Worm (Caenorhabditis elegans) whole organism, L1 larva: ENCODE data around the gene sru-31.
A peak's percentile ranks its signal among the peaks of the same experiment; 100 is the strongest.

Source experiments
- C04F5.9 ChIP-seq: sonication (generic microtip); optimal IDR thresholded peaks from 2 replicates; lab custom pipeline; 2016; ENCODE audit warnings: missing genetic modification characterization, missing compliant biosample characterization
- F16B12.6 ChIP-seq: fragments of 150-350 bp; optimal IDR thresholded peaks from 2 replicates; lab custom pipeline; 2014; ENCODE audit warnings: missing biosample characterization, missing genetic modification characterization
- Y116A8C.19 ChIP-seq: sonication (generic microtip); optimal IDR thresholded peaks from 2 replicates; lab custom pipeline; 2016; ENCODE audit warnings: missing compliant biosample characterization, missing genetic modification characterization, borderline replicate concordance
- aly-2 ChIP-seq: fragments of 150-350 bp; optimal IDR thresholded peaks from 2 replicates; lab custom pipeline; 2014; ENCODE audit warnings: missing biosample characterization, missing genetic modification characterization
- ama-1 ChIP-seq: fragments of 150-350 bp; optimal IDR thresholded peaks from 2 replicates; lab custom pipeline; 2014
- blmp-1 ChIP-seq: fragments of 150-350 bp; optimal IDR thresholded peaks from 2 replicates; lab custom pipeline; 2014; ENCODE audit warnings: missing biosample characterization, missing genetic modification characterization
- ceh-63 ChIP-seq: fragments of 200-800 bp; sonication (Bioruptor generic); optimal IDR thresholded peaks from 2 replicates; lab custom pipeline; 2018; ENCODE audit warnings: mild to moderate bottlenecking, missing genetic modification characterization, missing compliant biosample characterization
- ceh-8 ChIP-seq: fragments of 200-800 bp; sonication (Bioruptor generic); optimal IDR thresholded peaks from 2 replicates; lab custom pipeline; 2018; ENCODE audit warnings: mild to moderate bottlenecking, missing genetic modification characterization, moderate library complexity, missing compliant biosample characterization
- ces-1 ChIP-seq: fragments of 150-350 bp; optimal IDR thresholded peaks from 2 replicates; lab custom pipeline; 2014; ENCODE audit warnings: missing biosample characterization, missing genetic modification reagents, missing genetic modification characterization
- dsc-1 ChIP-seq: sonication (generic microtip); optimal IDR thresholded peaks from 2 replicates; lab custom pipeline; 2016; ENCODE audit warnings: mild to moderate bottlenecking, missing genetic modification characterization, missing compliant biosample characterization
- efl-1 ChIP-seq, 4 experiments: fragments of 150-350 bp; optimal IDR thresholded peaks in 3 of 4; peaks in 1 of 4; 1 replicate in 1 of 4; 2 replicates in 3 of 4; lab custom pipeline; 2014; ENCODE audit warnings: missing biosample characterization in 2 of 4, missing genetic modification characterization in 2 of 4, missing genetic modification reagents in 2 of 4
- efl-3 ChIP-seq: fragments of 200-800 bp; sonication (Bioruptor generic); optimal IDR thresholded peaks from 2 replicates; lab custom pipeline; 2018; ENCODE audit warnings: mild to moderate bottlenecking, missing genetic modification characterization, missing compliant biosample characterization
- elt-2 ChIP-seq: sonication (generic microtip); optimal IDR thresholded peaks from 2 replicates; lab custom pipeline; 2016; ENCODE audit warnings: missing genetic modification characterization, mild to moderate bottlenecking, inconsistent platforms, missing compliant biosample characterization, missing genetic modification reagents
- elt-3 ChIP-seq, 6 experiments: fragments of 150-350 bp in 1 of 6; sonication (generic microtip); optimal IDR thresholded peaks; 2 replicates each; lab custom pipeline; 2017 to 2018; ENCODE audit warnings: missing biosample characterization in 6 of 6, missing genetic modification characterization in 6 of 6, inconsistent platforms in 1 of 6
- ets-5 ChIP-seq: fragments of 200-800 bp; sonication (Bioruptor generic); IDR thresholded peaks from 2 replicates; pipeline ENCODE4 v1.3.6; 2022; ENCODE audit warnings: missing genetic modification characterization, missing compliant biosample characterization
- fkh-10 ChIP-seq: sonication (generic microtip); optimal IDR thresholded peaks from 2 replicates; lab custom pipeline; 2017; ENCODE audit warnings: missing biosample characterization, missing genetic modification reagents, missing genetic modification characterization
- fkh-4 ChIP-seq: sonication (generic microtip); optimal IDR thresholded peaks from 2 replicates; lab custom pipeline; 2016; ENCODE audit warnings: missing compliant biosample characterization, missing genetic modification characterization, borderline replicate concordance
- fkh-8 ChIP-seq: sonication (generic microtip); optimal IDR thresholded peaks from 2 replicates; lab custom pipeline; 2016; ENCODE audit warnings: mild to moderate bottlenecking, missing genetic modification characterization, missing compliant biosample characterization
- grh-1 ChIP-seq: fragments of 200-800 bp; sonication (Bioruptor generic); IDR thresholded peaks from 2 replicates; pipeline ENCODE4 v1.3.6; 2022; ENCODE audit warnings: missing genetic modification reagents, missing genetic modification characterization, missing compliant biosample characterization
- hlh-17 ChIP-seq: fragments of 200-800 bp; sonication (Bioruptor generic); optimal IDR thresholded peaks from 2 replicates; lab custom pipeline; 2018; ENCODE audit warnings: missing genetic modification characterization, mild to moderate bottlenecking, missing compliant biosample characterization, moderate library complexity, borderline replicate concordance
- lin-13 ChIP-seq: fragments of 150-350 bp; optimal IDR thresholded peaks from 2 replicates; lab custom pipeline; 2014; ENCODE audit warnings: missing biosample characterization, missing genetic modification reagents, missing genetic modification characterization
- lin-14 ChIP-seq: fragments of 200-800 bp; sonication (Bioruptor generic); optimal IDR thresholded peaks from 2 replicates; lab custom pipeline; 2018; ENCODE audit warnings: mild to moderate bottlenecking, missing genetic modification characterization, moderate library complexity, missing compliant biosample characterization
- lin-35 ChIP-seq, 2 experiments: fragments of 150-350 bp; optimal IDR thresholded peaks; 2 replicates each; lab custom pipeline; 2014; ENCODE audit warnings: missing biosample characterization in 2 of 2, missing genetic modification characterization in 2 of 2, missing genetic modification reagents in 2 of 2
- lin-39 ChIP-seq: fragments of 150-350 bp; optimal IDR thresholded peaks from 2 replicates; lab custom pipeline; 2014; ENCODE audit warnings: missing biosample characterization, missing genetic modification reagents, missing genetic modification characterization
- lir-3 ChIP-seq: sonication (generic microtip); optimal IDR thresholded peaks from 2 replicates; lab custom pipeline; 2016; ENCODE audit warnings: mild to moderate bottlenecking, missing genetic modification characterization, moderate library complexity, missing compliant biosample characterization; ENCODE audit not compliant: poor library complexity
- lsy-2 ChIP-seq, 2 experiments: fragments of 150-350 bp; optimal IDR thresholded peaks; 2 replicates each; lab custom pipeline; 2014; ENCODE audit warnings: missing biosample characterization in 2 of 2, missing genetic modification characterization in 2 of 2
- mdl-1 ChIP-seq, 2 experiments: fragments of 150-350 bp; optimal IDR thresholded peaks; 2 replicates each; lab custom pipeline; 2014 to 2017; ENCODE audit warnings: missing biosample characterization in 2 of 2, missing genetic modification characterization in 2 of 2, inconsistent platforms in 1 of 2
- mep-1 ChIP-seq: fragments of 150-350 bp; optimal IDR thresholded peaks from 2 replicates; lab custom pipeline; 2014; ENCODE audit warnings: missing biosample characterization, missing genetic modification characterization
- nhr-11 ChIP-seq: fragments of 150-350 bp; optimal IDR thresholded peaks from 2 replicates; lab custom pipeline; 2014; ENCODE audit warnings: missing biosample characterization, missing genetic modification characterization
- nhr-20 ChIP-seq: sonication (generic microtip); optimal IDR thresholded peaks from 2 replicates; lab custom pipeline; 2016; ENCODE audit warnings: mild to moderate bottlenecking, missing genetic modification characterization, missing compliant biosample characterization
- nhr-28 ChIP-seq: fragments of 150-350 bp; optimal IDR thresholded peaks from 2 replicates; lab custom pipeline; 2014; ENCODE audit warnings: missing biosample characterization, missing genetic modification characterization
- nhr-47 ChIP-seq: sonication (generic microtip); optimal IDR thresholded peaks from 2 replicates; lab custom pipeline; 2016; ENCODE audit warnings: mild to moderate bottlenecking, missing genetic modification characterization, moderate library complexity, missing compliant biosample characterization
- nhr-71 ChIP-seq: sonication (generic microtip); optimal IDR thresholded peaks from 2 replicates; lab custom pipeline; 2016; ENCODE audit warnings: mild to moderate bottlenecking, missing genetic modification characterization, moderate library complexity, missing compliant biosample characterization
- nhr-77 ChIP-seq: fragments of 150-350 bp; optimal IDR thresholded peaks from 2 replicates; lab custom pipeline; 2014; ENCODE audit warnings: missing biosample characterization, missing genetic modification characterization
- nhr-85 ChIP-seq: sonication (generic microtip); peaks from one replicate; lab custom pipeline; 2016; ENCODE audit warnings: missing genetic modification characterization, inconsistent platforms, missing compliant biosample characterization
- nhr-90 ChIP-seq: sonication (generic microtip); optimal IDR thresholded peaks from 2 replicates; lab custom pipeline; 2016; ENCODE audit warnings: mild to moderate bottlenecking, missing genetic modification characterization, missing compliant biosample characterization; ENCODE audit not compliant: poor library complexity
- pqm-1 ChIP-seq: sonication (generic microtip); optimal IDR thresholded peaks from 3 replicates; lab custom pipeline; 2017; ENCODE audit warnings: missing biosample characterization, missing genetic modification characterization
- snpc-4 ChIP-seq: fragments of 150-350 bp; optimal IDR thresholded peaks from 2 replicates; lab custom pipeline; 2014; ENCODE audit warnings: missing biosample characterization, missing genetic modification characterization
- snu-23 ChIP-seq: sonication (generic microtip); optimal IDR thresholded peaks from 2 replicates; lab custom pipeline; 2016; ENCODE audit warnings: missing genetic modification characterization, missing compliant biosample characterization
- sox-4 ChIP-seq: sonication (generic microtip); optimal IDR thresholded peaks from 2 replicates; lab custom pipeline; 2016; ENCODE audit warnings: missing genetic modification characterization, missing compliant biosample characterization
- swsn-7 ChIP-seq: sonication (generic microtip); optimal IDR thresholded peaks from 2 replicates; lab custom pipeline; 2016; ENCODE audit warnings: missing genetic modification characterization, missing compliant biosample characterization
- tlp-1 ChIP-seq: fragments of 150-350 bp; optimal IDR thresholded peaks from 2 replicates; lab custom pipeline; 2014; ENCODE audit warnings: missing biosample characterization, missing genetic modification characterization
- unc-130 ChIP-seq: fragments of 150-350 bp; optimal IDR thresholded peaks from 2 replicates; lab custom pipeline; 2017; ENCODE audit warnings: missing biosample characterization, missing genetic modification characterization, inconsistent platforms
- unc-86 ChIP-seq: sonication (generic microtip); optimal IDR thresholded peaks from 2 replicates; lab custom pipeline; 2016; ENCODE audit warnings: missing genetic modification characterization, missing compliant biosample characterization
- unc-98 ChIP-seq: fragments of 200-800 bp; sonication (Bioruptor generic); IDR thresholded peaks from 2 replicates; pipeline ENCODE4 v1.3.6; 2022; ENCODE audit warnings: missing genetic modification characterization, missing compliant biosample characterization
- zip-4 ChIP-seq: fragments of 200-800 bp; sonication (Bioruptor generic); optimal IDR thresholded peaks from 2 replicates; lab custom pipeline; 2018; ENCODE audit warnings: mild to moderate bottlenecking, missing genetic modification characterization, moderate library complexity, missing compliant biosample characterization
- ztf-11 ChIP-seq, 2 experiments: sonication (generic microtip); optimal IDR thresholded peaks; 2 replicates each; lab custom pipeline; 2016 to 2017; ENCODE audit warnings: missing genetic modification characterization in 2 of 2, missing biosample characterization in 1 of 2, missing compliant biosample characterization in 1 of 2

Gene sru-31

ce11 chrV:9789657-9790261 is 26.7 kb upstream of the sru-31 start, which contains the start of gene ztf-7 (continued):
- TF ChIP-seq grh-1 (GFP tag; lab: Robert Waterston, UW) (peak; percentile 96), ets-5 (GFP tag; lab: Robert Waterston, UW) (no peak), ama-1 (lab: Kevin White, UChicago) (peak; percentile 72), mep-1 (peak; percentile 99), unc-86 (tag; lab: Kevin White, UChicago) (peak; percentile 97), pqm-1 (no peak), ztf-11 (tag; optimal IDR thresholded peaks at IDR 0.05; lab: Kevin White, UChicago) (peak in 1 of 2 experiments; percentile 87), elt-2 (tag; lab: Kevin White, UChicago) (peak; percentile 95)

- TF ChIP-seq ztf-11 (tag; optimal IDR thresholded peaks at IDR 0.05; lab: Kevin White, UChicago): no peak
- no peak for TF ChIP-seq hlh-17 (GFP tag; lab: Kevin White, UChicago)
- TF ChIP-seq aly-2: no peak
- peak in 1 of 2 experiments; percentile 3 for TF ChIP-seq lin-35 (GFP tag; optimal IDR thresholded peaks at IDR 0.05; lab: Kevin White, UChicago)
- TF ChIP-seq nhr-20: peak; percentile 52
- peak; percentile 15 for TF ChIP-seq nhr-71 (tag; lab: Kevin White, UChicago)
- peak; percentile 84 for TF ChIP-seq elt-2 (tag; lab: Kevin White, UChicago)
- TF ChIP-seq lin-39: no peak
- no peak for TF ChIP-seq elt-3 (tag; optimal IDR thresholded peaks at IDR 0.05; lab: Kevin White, UChicago)
- TF ChIP-seq nhr-47 (tag; lab: Kevin White, UChicago): no peak
- TF ChIP-seq tlp-1 (tag; lab: Kevin White, UChicago): no peak
- no peak for TF ChIP-seq lir-3 (tag; lab: Kevin White, UChicago)
- no peak for TF ChIP-seq ets-5 (GFP tag; lab: Robert Waterston, UW)
- TF ChIP-seq blmp-1 (tag; lab: Kevin White, UChicago): no peak
- TF ChIP-seq snpc-4 (tag; lab: Kevin White, UChicago): no peak
- no peak for TF ChIP-seq fkh-10 (GFP tag; lab: Kevin White, UChicago)
- no peak for TF ChIP-seq nhr-85 (tag; lab: Kevin White, UChicago)
- no peak for TF ChIP-seq nhr-11 (tag; lab: Kevin White, UChicago)
- no peak for TF ChIP-seq nhr-77 (tag; lab: Kevin White, UChicago)
Observed at ce11 chrV:9791332-9791731, 25.2 kb upstream of the sru-31 start, which contains the start of gene lipl-2. lipl-2 (plus strand) TSS chrV:9791567.

ce11 chrV:9794997-9795396 is 21.5 kb upstream of the sru-31 start:
- no peak for TF ChIP-seq ceh-8 (GFP tag; lab: Kevin White, UChicago)
- TF ChIP-seq Y116A8C.19 (tag; lab: Kevin White, UChicago): no peak
- no peak for TF ChIP-seq efl-3 (GFP tag; lab: Kevin White, UChicago)
- no peak for TF ChIP-seq blmp-1 (tag; lab: Kevin White, UChicago)
- TF ChIP-seq C04F5.9 (tag; lab: Kevin White, UChicago): no peak
- TF ChIP-seq unc-130: no peak
- TF ChIP-seq mdl-1 (tag; optimal IDR thresholded peaks at IDR 0.05; lab: Kevin White, UChicago): no peak
- peak in 1 of 2 experiments; percentile 8 for TF ChIP-seq lsy-2 (tag; optimal IDR thresholded peaks at IDR 0.05; lab: Kevin White, UChicago)
- TF ChIP-seq nhr-90 (tag; lab: Kevin White, UChicago): no peak
- TF ChIP-seq efl-1 (optimal IDR thresholded peaks at IDR 0.05; lab: Kevin White, UChicago): no peak
- no peak for TF ChIP-seq efl-1 (GFP tag; optimal IDR thresholded peaks at IDR 0.05 in 1 of 2; lab: Kevin White, UChicago)
- peak; percentile 46 for TF ChIP-seq dsc-1
- no peak for TF ChIP-seq nhr-28 (tag; lab: Kevin White, UChicago)
- no peak for TF ChIP-seq lin-13 (GFP tag; lab: Kevin White, UChicago)
- TF ChIP-seq lin-14 (GFP tag; lab: Kevin White, UChicago): no peak
- TF ChIP-seq snu-23 (GFP tag; lab: Kevin White, UChicago): no peak
- no peak for TF ChIP-seq fkh-10 (GFP tag; lab: Kevin White, UChicago)
- TF ChIP-seq ceh-63: no peak
- TF ChIP-seq zip-4 (GFP tag; lab: Kevin White, UChicago): no peak
- TF ChIP-seq unc-98 (GFP tag; lab: Robert Waterston, UW): no peak
- TF ChIP-seq hlh-17 (GFP tag; lab: Kevin White, UChicago): no peak
- no peak for TF ChIP-seq nhr-85 (tag; lab: Kevin White, UChicago)
- TF ChIP-seq F16B12.6 (tag; lab: Kevin White, UChicago): no peak
- TF ChIP-seq fkh-4: no peak
- TF ChIP-seq nhr-47 (tag; lab: Kevin White, UChicago): peak; percentile 11
- peak; percentile 62 for TF ChIP-seq fkh-8 (tag; lab: Kevin White, UChicago)
- no peak for TF ChIP-seq ces-1 (GFP tag; lab: Kevin White, UChicago)
- TF ChIP-seq grh-1 (GFP tag; lab: Robert Waterston, UW): no peak
- TF ChIP-seq swsn-7 (tag; lab: Kevin White, UChicago): no peak
- TF ChIP-seq sox-4 (tag; lab: Kevin White, UChicago): no peak
